Worm (Caenorhabditis elegans) whole organism, young adult: Measurements from ENCODE around the gene dhhc-14.
A peak's percentile ranks its signal among the peaks of the same experiment; 100 is the strongest.

Source experiments
- B0261.1 ChIP-seq: sonication (generic microtip); optimal IDR thresholded peaks from 2 replicates; lab custom pipeline; 2016; ENCODE audit warnings: mild to moderate bottlenecking, missing genetic modification characterization, moderate library complexity, missing compliant biosample characterization
- B0336.3 ChIP-seq: fragments of 200-800 bp; sonication (Bioruptor generic); IDR thresholded peaks from 2 replicates; pipeline ENCODE4 v1.3.6; 2022; ENCODE audit warnings: missing genetic modification characterization, missing compliant biosample characterization
- C06A6.2 ChIP-seq: fragments of 200-800 bp; sonication (Bioruptor generic); conservative IDR thresholded peaks from 2 replicates; pipeline ENCODE4 v1.3.6; 2022; ENCODE audit warnings: missing genetic modification characterization, missing compliant biosample characterization
- C17E4.6 ChIP-seq: fragments of 200-800 bp; sonication (Bioruptor generic); IDR thresholded peaks from 2 replicates; pipeline ENCODE4 v1.3.6; 2022; ENCODE audit warnings: missing genetic modification reagents, missing genetic modification characterization, missing compliant biosample characterization
- D2030.7 ChIP-seq: fragments of 200-800 bp; sonication (Bioruptor generic); IDR thresholded peaks from 2 replicates; pipeline ENCODE4 v1.3.6; 2022; ENCODE audit warnings: missing genetic modification reagents, missing genetic modification characterization, missing compliant biosample characterization
- F33H1.4 ChIP-seq: fragments of 200-800 bp; sonication (Bioruptor generic); IDR thresholded peaks from 2 replicates; pipeline ENCODE4 v1.3.6; 2022; ENCODE audit warnings: missing genetic modification reagents, missing genetic modification characterization, missing compliant biosample characterization
- F57A8.1 ChIP-seq: fragments of 200-800 bp; sonication (Bioruptor generic); optimal IDR thresholded peaks from 2 replicates; lab custom pipeline; 2018; ENCODE audit warnings: mild to moderate bottlenecking, missing genetic modification characterization, moderate library complexity, missing compliant biosample characterization
- F57C9.4 ChIP-seq: sonication (generic microtip); optimal IDR thresholded peaks from 2 replicates; lab custom pipeline; 2017; ENCODE audit warnings: mild to moderate bottlenecking, missing genetic modification characterization, missing compliant biosample characterization
- Y53F4B.3 ChIP-seq: fragments of 200-800 bp; sonication (Bioruptor generic); IDR thresholded peaks from 2 replicates; pipeline ENCODE4 v1.3.6; 2022; ENCODE audit warnings: missing genetic modification reagents, missing genetic modification characterization, missing compliant biosample characterization
- Y53G8AR.9 ChIP-seq: fragments of 200-800 bp; sonication (Bioruptor generic); conservative IDR thresholded peaks from 2 replicates; pipeline ENCODE4 v1.3.6; 2022; ENCODE audit warnings: missing genetic modification reagents, missing genetic modification characterization, missing compliant biosample characterization
- Y79H2A.3 ChIP-seq: fragments of 200-800 bp; sonication (Bioruptor generic); conservative IDR thresholded peaks from 2 replicates; pipeline ENCODE4 v1.3.6; 2022; ENCODE audit warnings: missing genetic modification reagents, missing genetic modification characterization, missing compliant biosample characterization
- ZK185.1 ChIP-seq: sonication (generic microtip); optimal IDR thresholded peaks from 2 replicates; lab custom pipeline; 2016; ENCODE audit warnings: mild to moderate bottlenecking, missing genetic modification characterization, missing compliant biosample characterization; ENCODE audit not compliant: poor library complexity, severe bottlenecking
- aptf-3 ChIP-seq: fragments of 200-800 bp; sonication (Bioruptor generic); IDR thresholded peaks from 2 replicates; pipeline ENCODE4 v1.3.6; 2022; ENCODE audit warnings: missing genetic modification characterization, missing compliant biosample characterization
- atf-7 ChIP-seq: sonication (generic microtip); optimal IDR thresholded peaks from 2 replicates; lab custom pipeline; 2017; ENCODE audit warnings: mild to moderate bottlenecking, missing genetic modification characterization, missing compliant biosample characterization
- athp-1 ChIP-seq: sonication (generic microtip); optimal IDR thresholded peaks from 2 replicates; lab custom pipeline; 2017; ENCODE audit warnings: mild to moderate bottlenecking, missing genetic modification characterization, missing compliant biosample characterization
- attf-3 ChIP-seq: fragments of 200-800 bp; sonication (Bioruptor generic); conservative IDR thresholded peaks from 2 replicates; pipeline ENCODE4 v1.3.6; 2022; ENCODE audit warnings: missing genetic modification reagents, missing genetic modification characterization, missing compliant biosample characterization
- ccch-3 ChIP-seq: fragments of 200-800 bp; sonication (Bioruptor generic); optimal IDR thresholded peaks from 2 replicates; lab custom pipeline; 2018; ENCODE audit warnings: mild to moderate bottlenecking, missing genetic modification characterization, missing compliant biosample characterization
- cebp-1 ChIP-seq, 2 experiments: fragments of 200-800 bp in 1 of 2; sonication (Bioruptor generic) in 1 of 2; sonication (generic microtip) in 1 of 2; IDR thresholded peaks in 1 of 2; optimal IDR thresholded peaks in 1 of 2; 2 replicates each; pipeline versions ENCODE4 v1.3.6 to Lab custom; 2017 to 2022; ENCODE audit warnings: missing compliant biosample characterization in 2 of 2, missing genetic modification characterization in 2 of 2, mild to moderate bottlenecking in 1 of 2, missing genetic modification reagents in 1 of 2, moderate library complexity in 1 of 2
- ceh-40 ChIP-seq: fragments of 200-800 bp; sonication (Bioruptor generic); IDR thresholded peaks from 2 replicates; pipeline ENCODE4 v1.3.6; 2022; ENCODE audit warnings: missing genetic modification characterization, missing compliant biosample characterization
- egl-18 ChIP-seq: fragments of 200-800 bp; sonication (Bioruptor generic); IDR thresholded peaks from 2 replicates; pipeline ENCODE4 v1.3.6; 2022; ENCODE audit warnings: missing genetic modification reagents, missing genetic modification characterization, missing compliant biosample characterization
- ekl-4 ChIP-seq: fragments of 200-800 bp; sonication (Bioruptor generic); IDR thresholded peaks from 2 replicates; pipeline ENCODE4 v1.3.6; 2022; ENCODE audit warnings: missing genetic modification reagents, missing genetic modification characterization, missing compliant biosample characterization
- fkh-3 ChIP-seq: sonication (generic microtip); optimal IDR thresholded peaks from 2 replicates; lab custom pipeline; 2016; ENCODE audit warnings: mild to moderate bottlenecking, missing genetic modification characterization, missing compliant biosample characterization
- gei-17 ChIP-seq: fragments of 200-800 bp; sonication (Bioruptor generic); optimal IDR thresholded peaks from 2 replicates; lab custom pipeline; 2018; ENCODE audit warnings: mild to moderate bottlenecking, missing genetic modification characterization, missing compliant biosample characterization
- hlh-26 ChIP-seq: fragments of 200-800 bp; sonication (Bioruptor generic); conservative IDR thresholded peaks from 2 replicates; pipeline ENCODE4 v1.3.6; 2022; ENCODE audit warnings: missing genetic modification reagents, missing genetic modification characterization, missing compliant biosample characterization
- hmg-20 ChIP-seq: fragments of 200-800 bp; sonication (Bioruptor generic); IDR thresholded peaks from 2 replicates; pipeline ENCODE4 v1.3.6; 2022; ENCODE audit warnings: missing genetic modification reagents, missing genetic modification characterization, missing compliant biosample characterization
- hsf-1 ChIP-seq: fragments of 200-800 bp; sonication (Bioruptor generic); IDR thresholded peaks from 2 replicates; pipeline ENCODE4 v1.3.6; 2022; ENCODE audit warnings: missing genetic modification reagents, missing genetic modification characterization, missing compliant biosample characterization
- let-526 ChIP-seq: fragments of 200-800 bp; sonication (Bioruptor generic); IDR thresholded peaks from 2 replicates; pipeline ENCODE4 v1.3.6; 2022; ENCODE audit warnings: missing genetic modification reagents, missing genetic modification characterization, missing compliant biosample characterization
- lin-35 ChIP-seq, 3 experiments: fragments of 150-350 bp in 2 of 3; sonication (generic microtip) in 1 of 3; optimal IDR thresholded peaks; 2 replicates each; lab custom pipeline; 2014 to 2018; ENCODE audit warnings: missing biosample characterization in 3 of 3, missing genetic modification characterization in 3 of 3, missing genetic modification reagents in 3 of 3
- lin-40 ChIP-seq: sonication (generic microtip); optimal IDR thresholded peaks from 2 replicates; lab custom pipeline; 2016; ENCODE audit warnings: missing genetic modification characterization, mild to moderate bottlenecking, missing compliant biosample characterization, missing genotype, missing genetic modification reagents
- lir-1 ChIP-seq: fragments of 200-800 bp; sonication (Bioruptor generic); conservative IDR thresholded peaks from 2 replicates; pipeline ENCODE4 v1.3.6; 2022; ENCODE audit warnings: missing genetic modification reagents, missing genetic modification characterization, missing compliant biosample characterization
- madf-3 ChIP-seq: fragments of 200-800 bp; sonication (Bioruptor generic); IDR thresholded peaks from 2 replicates; pipeline ENCODE4 v1.3.6; 2022; ENCODE audit warnings: missing genetic modification reagents, missing genetic modification characterization, missing compliant biosample characterization
- madf-8 ChIP-seq: fragments of 200-800 bp; sonication (Bioruptor generic); conservative IDR thresholded peaks from 2 replicates; pipeline ENCODE4 v1.3.6; 2022; ENCODE audit warnings: missing genetic modification reagents, missing genetic modification characterization, missing compliant biosample characterization
- mcd-1 ChIP-seq: fragments of 200-800 bp; sonication (Bioruptor generic); IDR thresholded peaks from 2 replicates; pipeline ENCODE4 v1.3.6; 2022; ENCODE audit warnings: missing genetic modification reagents, missing genetic modification characterization, missing compliant biosample characterization
- mel-28 ChIP-seq: sonication (generic microtip); optimal IDR thresholded peaks from 2 replicates; lab custom pipeline; 2016; ENCODE audit warnings: borderline replicate concordance, mild to moderate bottlenecking, missing genetic modification characterization, missing compliant biosample characterization
- mxl-1 ChIP-seq: sonication (generic microtip); optimal IDR thresholded peaks from 2 replicates; lab custom pipeline; 2016; ENCODE audit warnings: missing genetic modification characterization, missing compliant biosample characterization
- nhr-179 ChIP-seq: sonication (generic microtip); optimal IDR thresholded peaks from 2 replicates; lab custom pipeline; 2016; ENCODE audit warnings: mild to moderate bottlenecking, missing genetic modification characterization, missing compliant biosample characterization
- nhr-27 ChIP-seq: fragments of 200-800 bp; sonication (Bioruptor generic); optimal IDR thresholded peaks from 2 replicates; lab custom pipeline; 2018; ENCODE audit warnings: mild to moderate bottlenecking, missing genetic modification characterization, moderate library complexity, missing compliant biosample characterization
- nhr-90 ChIP-seq: sonication (generic microtip); optimal IDR thresholded peaks from 2 replicates; lab custom pipeline; 2016; ENCODE audit warnings: missing genotype, mild to moderate bottlenecking, missing genetic modification characterization, missing compliant biosample characterization
- pbrm-1 ChIP-seq: fragments of 200-800 bp; sonication (Bioruptor generic); IDR thresholded peaks from 2 replicates; pipeline ENCODE4 v1.3.6; 2022; ENCODE audit warnings: missing genetic modification reagents, missing genetic modification characterization, missing compliant biosample characterization
- pha-4 ChIP-seq: fragments of 150-350 bp; sonication (generic microtip); optimal IDR thresholded peaks from 2 replicates; lab custom pipeline; 2014; ENCODE audit warnings: missing biosample characterization, missing genetic modification reagents, missing genetic modification characterization
- repo-1 ChIP-seq: sonication (generic microtip); optimal IDR thresholded peaks from 2 replicates; lab custom pipeline; 2017; ENCODE audit warnings: mild to moderate bottlenecking, missing genetic modification characterization, missing compliant biosample characterization
- snpc-1.1 ChIP-seq: sonication (generic microtip); optimal IDR thresholded peaks from 2 replicates; lab custom pipeline; 2017; ENCODE audit warnings: missing genetic modification characterization, mild to moderate bottlenecking, missing compliant biosample characterization, antibody characterized with exemption, moderate library complexity, missing genotype, missing genetic modification reagents; ENCODE audit not compliant: insufficient read depth
- tbp1 ChIP-seq: fragments of 200-800 bp; sonication (Bioruptor generic); optimal IDR thresholded peaks from 2 replicates; lab custom pipeline; 2018; ENCODE audit warnings: mild to moderate bottlenecking, missing genetic modification characterization, missing compliant biosample characterization
- tbx-9 ChIP-seq: sonication (generic microtip); optimal IDR thresholded peaks from 2 replicates; lab custom pipeline; 2016; ENCODE audit warnings: borderline replicate concordance, missing genetic modification characterization, inconsistent platforms, missing compliant biosample characterization
- xnd-1 ChIP-seq: sonication (generic microtip); optimal IDR thresholded peaks from 2 replicates; lab custom pipeline; 2016; ENCODE audit warnings: missing genotype, missing genetic modification reagents, missing genetic modification characterization, missing compliant biosample characterization
- zim-3 ChIP-seq: sonication (generic microtip); optimal IDR thresholded peaks from 2 replicates; lab custom pipeline; 2017; ENCODE audit warnings: mild to moderate bottlenecking, missing genetic modification characterization, moderate library complexity, missing compliant biosample characterization
- ztf-18 ChIP-seq: sonication (generic microtip); optimal IDR thresholded peaks from 2 replicates; lab custom pipeline; 2016; ENCODE audit warnings: missing genotype, mild to moderate bottlenecking, missing genetic modification characterization, missing compliant biosample characterization
- ztf-22 ChIP-seq: fragments of 200-800 bp; sonication (Bioruptor generic); optimal IDR thresholded peaks from 2 replicates; lab custom pipeline; 2018; ENCODE audit warnings: mild to moderate bottlenecking, missing genetic modification characterization, moderate library complexity, missing compliant biosample characterization

The dhhc-14 gene

DNA sequence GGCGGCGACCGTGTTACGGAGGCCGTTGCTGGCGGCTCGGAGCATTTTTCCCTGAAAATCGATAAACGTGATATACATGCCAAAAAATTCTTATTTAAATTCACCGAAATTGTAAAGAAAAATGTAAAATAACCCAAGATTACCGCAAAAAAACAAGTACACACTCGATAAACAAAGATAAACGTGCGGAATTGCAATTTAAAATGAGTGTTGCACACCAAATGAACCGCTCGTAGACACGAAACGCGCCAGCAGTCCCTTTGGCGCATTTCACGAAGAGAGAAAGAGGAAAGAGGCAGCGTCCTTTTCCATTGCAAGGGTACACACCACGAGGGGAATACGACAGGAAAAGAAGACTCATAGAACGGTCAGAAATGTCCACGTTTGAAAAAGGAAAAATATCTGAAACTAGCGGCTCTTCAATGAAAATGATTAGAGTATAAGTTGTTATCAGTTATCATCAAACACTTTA lies 6.1 kb upstream of the dhhc-14 start, which contains the start of gene sdha-1 (continued):
- TF ChIP-seq ZK185.1 (tag; lab: Kevin White, UChicago) (peak; percentile 52), ztf-22 (GFP tag; lab: Kevin White, UChicago) (peak; percentile 81), Y53F4B.3 (no peak), ceh-40 (GFP tag; lab: Robert Waterston, UW) (no peak), pha-4 (tag; lab: Kevin White, UChicago) (no peak), tbp1 (peak; percentile 56), pbrm-1 (peak; percentile 53; the same call in 1 of the 2 replicates), let-526 (GFP tag; lab: Robert Waterston, UW) (peak; percentile 59; the same call in 1 of the 2 replicates), athp-1 (tag; lab: Kevin White, UChicago) (peak; percentile 21), ccch-3 (no peak), ekl-4 (GFP tag; lab: Robert Waterston, UW) (no peak), snpc-1.1 (tag; lab: Kevin White, UChicago) (no peak), egl-18 (GFP tag; lab: Robert Waterston, UW) (no peak), lir-1 (no peak), madf-8 (no peak), tbx-9 (tag; lab: Kevin White, UChicago) (no peak), madf-3 (GFP tag; lab: Robert Waterston, UW) (no peak), hmg-20 (no peak), repo-1 (tag; lab: Kevin White, UChicago) (peak; percentile 2), nhr-90 (tag; lab: Kevin White, UChicago) (peak; percentile 41), lin-40 (tag; lab: Kevin White, UChicago) (peak; percentile 83), gei-17 (no peak), mcd-1 (peak; percentile 71), mxl-1 (tag; lab: Kevin White, UChicago) (no peak), Y53G8AR.9 (GFP tag; lab: Robert Waterston, UW) (peak; percentile 69; the same call in 1 of the 2 replicates), F57C9.4 (tag; lab: Kevin White, UChicago) (no peak), zim-3 (tag; lab: Kevin White, UChicago) (no peak), atf-7 (tag; lab: Kevin White, UChicago) (peak; percentile 37), nhr-179 (no peak), aptf-3 (no peak), attf-3 (GFP tag; lab: Robert Waterston, UW) (0 out of 2 replicates have a peak, but pooled peaks have one; percentile 19), cebp-1 (GFP tag; IDR thresholded peaks at IDR 0.05; lab: Robert Waterston, UW) (peak; percentile 30; the same call in 1 of the 2 replicates), cebp-1 (tag; optimal IDR thresholded peaks at IDR 0.05; lab: Kevin White, UChicago) (peak; percentile 86), hlh-26 (GFP tag; lab: Robert Waterston, UW) (no peak), Y79H2A.3 (GFP tag; lab: Robert Waterston, UW) (no peak), F33H1.4 (GFP tag; lab: Robert Waterston, UW) (no peak), C17E4.6 (no peak), D2030.7 (GFP tag; lab: Robert Waterston, UW) (no peak), ztf-18 (tag; lab: Kevin White, UChicago) (peak; percentile 94), xnd-1 (tag; lab: Kevin White, UChicago) (no peak), mel-28 (tag; lab: Kevin White, UChicago) (no peak), hsf-1 (GFP tag; lab: Robert Waterston, UW) (no peak), B0336.3 (GFP tag; lab: Robert Waterston, UW) (peak; percentile 69), fkh-3 (tag; lab: Kevin White, UChicago) (no peak), F57A8.1 (GFP tag; lab: Kevin White, UChicago) (no peak), lin-35 (GFP tag; optimal IDR thresholded peaks at IDR 0.05; lab: Kevin White, UChicago) (peak in 1 of 3 experiments; percentile 60), C06A6.2 (GFP tag; lab: Robert Waterston, UW) (no peak), B0261.1 (tag; lab: Kevin White, UChicago) (no peak), nhr-27 (tag; lab: Kevin White, UChicago) (no peak)
